Fruit fly (Drosophila melanogaster): Measurements from ENCODE around the gene CG32473.

dm6 chr3R:13303126-13303525, 678 bp downstream of the CG32473 start, which contains the start of gene CG43208:
- TF ChIP-seq CG7101 (tag; optimal IDR thresholded peaks at IDR 0.05) (no peak), ovo (GFP tag; optimal IDR thresholded peaks at IDR 0.05) (no peak), toe (GFP tag; optimal IDR thresholded peaks at IDR 0.05) (no peak)
